Fruit fly (Drosophila melanogaster): ENCODE data around the gene CG13455.

dm6 chr3L:15474010-15474409 lies 22.4 kb upstream of the CG13455 start, which contains the start of gene cocoon:
- TF ChIP-seq Clk (GFP tag; optimal IDR thresholded peaks at IDR 0.05) (no peak), kay (GFP tag; ENCODE audit: borderline replicate concordance) (no peak), CG1620 (GFP tag; optimal IDR thresholded peaks at IDR 0.05) (no peak), Mnt (GFP tag; optimal IDR thresholded peaks at IDR 0.05) (no peak), ovo (GFP tag; optimal IDR thresholded peaks at IDR 0.05) (no peak)

Data from whole organism, adult.